Worm (Caenorhabditis elegans) whole organism, late embryonic: ENCODE data around the gene mdt-29.

Experiments used
- C08G9.2 ChIP-seq: sonication (generic microtip); optimal IDR thresholded peaks from 2 replicates; lab custom pipeline; 2016; ENCODE audit warnings: mild to moderate bottlenecking, missing genetic modification characterization, moderate library complexity, missing compliant biosample characterization
- C38D4.7 ChIP-seq: fragments of 200-800 bp; sonication (Bioruptor generic); optimal IDR thresholded peaks from 2 replicates; lab custom pipeline; 2018; ENCODE audit warnings: mild to moderate bottlenecking, missing genetic modification characterization, moderate library complexity, missing compliant biosample characterization
- ceh-24 ChIP-seq: sonication (generic microtip); optimal IDR thresholded peaks from 2 replicates; lab custom pipeline; 2016; ENCODE audit warnings: mild to moderate bottlenecking, missing genetic modification characterization, missing compliant biosample characterization
- elt-4 ChIP-seq: sonication (generic microtip); optimal IDR thresholded peaks from 2 replicates; lab custom pipeline; 2016; ENCODE audit warnings: missing genetic modification characterization, missing compliant biosample characterization
- hlh-15 ChIP-seq: sonication (generic microtip); optimal IDR thresholded peaks from 2 replicates; lab custom pipeline; 2016; ENCODE audit warnings: missing genetic modification characterization, missing compliant biosample characterization
- lin-11 ChIP-seq: fragments of 200-800 bp; sonication (Bioruptor generic); optimal IDR thresholded peaks from 2 replicates; lab custom pipeline; 2018; ENCODE audit warnings: mild to moderate bottlenecking, missing genetic modification characterization, missing compliant biosample characterization
- nfya-1 ChIP-seq: sonication (generic microtip); optimal IDR thresholded peaks from 2 replicates; lab custom pipeline; 2017; ENCODE audit warnings: missing genetic modification characterization, mild to moderate bottlenecking, missing compliant biosample characterization, antibody characterized with exemption, moderate library complexity
- nhr-11 ChIP-seq: fragments of 150-350 bp; optimal IDR thresholded peaks from 2 replicates; lab custom pipeline; 2014; ENCODE audit warnings: missing biosample characterization, missing genetic modification characterization
- pqm-1 ChIP-seq: sonication (generic microtip); optimal IDR thresholded peaks from 2 replicates; lab custom pipeline; 2016; ENCODE audit warnings: missing genetic modification characterization, missing compliant biosample characterization
- unc-42 ChIP-seq: sonication (generic microtip); optimal IDR thresholded peaks from 2 replicates; lab custom pipeline; 2016; ENCODE audit warnings: missing genotype, missing genetic modification characterization, missing compliant biosample characterization

- TF ChIP-seq C38D4.7 (GFP tag; lab: Kevin White, UChicago) (no peak), pqm-1 (tag; lab: Kevin White, UChicago) (no peak), unc-42 (tag; lab: Kevin White, UChicago) (no peak), nhr-11 (tag; lab: Kevin White, UChicago) (no peak), hlh-15 (tag; lab: Kevin White, UChicago) (no peak), nfya-1 (tag; lab: Kevin White, UChicago) (no peak), lin-11 (no peak), ceh-24 (tag; lab: Kevin White, UChicago) (no peak), elt-4 (tag; lab: Kevin White, UChicago) (peak; percentile 94), C08G9.2 (tag; lab: Kevin White, UChicago) (no peak)
These were observed 7.3 kb downstream of the mdt-29 start, which contains the start of gene pot-3 for ce11 chrIII:13780199-13780706.
